Worm (Caenorhabditis elegans) whole organism, L2 larva: Measurements from ENCODE around the gene folt-3.

Source experiments
- C34F6.9 ChIP-seq: fragments of 150-350 bp; optimal IDR thresholded peaks from 2 replicates; lab custom pipeline; 2014; ENCODE audit warnings: missing biosample characterization, missing genetic modification characterization
- F13H6.1 ChIP-seq: sonication (generic microtip); optimal IDR thresholded peaks from 2 replicates; lab custom pipeline; 2016; ENCODE audit warnings: missing genetic modification characterization, missing compliant biosample characterization
- R02D3.7 ChIP-seq: fragments of 150-350 bp; optimal IDR thresholded peaks from 2 replicates; lab custom pipeline; 2014; ENCODE audit warnings: missing biosample characterization, missing genetic modification characterization
- Y55F3AM.14 ChIP-seq: fragments of 200-800 bp; sonication (Bioruptor generic); optimal IDR thresholded peaks from 2 replicates; lab custom pipeline; 2018; ENCODE audit warnings: mild to moderate bottlenecking, missing genetic modification characterization, missing compliant biosample characterization
- alr-1 ChIP-seq: fragments of 150-350 bp; optimal IDR thresholded peaks from 2 replicates; lab custom pipeline; 2014; ENCODE audit warnings: missing biosample characterization, missing genetic modification characterization
- ama-1 ChIP-seq: fragments of 150-350 bp; optimal IDR thresholded peaks from 2 replicates; lab custom pipeline; 2018; ENCODE audit warnings: inconsistent platforms
- ceh-16 ChIP-seq: fragments of 150-350 bp; optimal IDR thresholded peaks from 2 replicates; lab custom pipeline; 2014; ENCODE audit warnings: missing biosample characterization, missing genetic modification characterization
- ceh-82 ChIP-seq: fragments of 150-350 bp; optimal IDR thresholded peaks from 2 replicates; lab custom pipeline; 2014; ENCODE audit warnings: missing biosample characterization, missing genetic modification characterization
- dmd-4 ChIP-seq: sonication (generic microtip); optimal IDR thresholded peaks from 2 replicates; lab custom pipeline; 2017; ENCODE audit warnings: missing biosample characterization, missing genetic modification characterization
- egl-27 ChIP-seq: sonication (generic microtip); optimal IDR thresholded peaks from 3 replicates; lab custom pipeline; 2017; ENCODE audit warnings: missing biosample characterization, missing genetic modification reagents, missing genetic modification characterization
- elt-1 ChIP-seq: fragments of 150-350 bp; optimal IDR thresholded peaks from 2 replicates; lab custom pipeline; 2014; ENCODE audit warnings: missing biosample characterization, missing genetic modification characterization
- elt-3 ChIP-seq: sonication (generic microtip); optimal IDR thresholded peaks from 2 replicates; lab custom pipeline; 2017; ENCODE audit warnings: missing biosample characterization, missing genetic modification characterization
- fos-1 ChIP-seq: fragments of 150-350 bp; optimal IDR thresholded peaks from 2 replicates; lab custom pipeline; 2014; ENCODE audit warnings: missing biosample characterization, missing genetic modification characterization
- gmeb-1 ChIP-seq: fragments of 150-350 bp; optimal IDR thresholded peaks from 2 replicates; lab custom pipeline; 2014; ENCODE audit warnings: missing biosample characterization, missing genetic modification characterization
- lin-11 ChIP-seq: fragments of 150-350 bp; sonication (generic microtip); optimal IDR thresholded peaks from 2 replicates; lab custom pipeline; 2014; ENCODE audit warnings: missing biosample characterization, missing genetic modification characterization, inconsistent platforms, mixed read lengths
- lin-13 ChIP-seq: fragments of 150-350 bp; optimal IDR thresholded peaks from 2 replicates; lab custom pipeline; 2014; ENCODE audit warnings: missing biosample characterization, missing genetic modification reagents, missing genetic modification characterization
- lin-39 ChIP-seq: fragments of 150-350 bp; optimal IDR thresholded peaks from 2 replicates; lab custom pipeline; 2014; ENCODE audit warnings: missing biosample characterization, missing genetic modification reagents, missing genetic modification characterization
- lsy-2 ChIP-seq, 2 experiments: fragments of 150-350 bp in 1 of 2; sonication (generic microtip) in 1 of 2; optimal IDR thresholded peaks; 2 replicates each; lab custom pipeline; 2014 to 2017; ENCODE audit warnings: missing biosample characterization in 2 of 2, missing genetic modification characterization in 2 of 2
- mab-5 ChIP-seq: fragments of 150-350 bp; optimal IDR thresholded peaks from 2 replicates; lab custom pipeline; 2014; ENCODE audit warnings: missing biosample characterization, missing genetic modification characterization
- nhr-10 ChIP-seq: sonication (generic microtip); optimal IDR thresholded peaks from 2 replicates; lab custom pipeline; 2017; ENCODE audit warnings: missing biosample characterization, missing genetic modification characterization
- nhr-129 ChIP-seq: fragments of 150-350 bp; optimal IDR thresholded peaks from 2 replicates; lab custom pipeline; 2014; ENCODE audit warnings: missing biosample characterization, missing genetic modification characterization
- nhr-21 ChIP-seq: fragments of 150-350 bp; optimal IDR thresholded peaks from 2 replicates; lab custom pipeline; 2014; ENCODE audit warnings: missing biosample characterization, missing genetic modification characterization
- nhr-23 ChIP-seq: fragments of 150-350 bp; optimal IDR thresholded peaks from 2 replicates; lab custom pipeline; 2014; ENCODE audit warnings: missing biosample characterization, missing genetic modification reagents, missing genetic modification characterization
- nhr-237 ChIP-seq: fragments of 150-350 bp; optimal IDR thresholded peaks from 2 replicates; lab custom pipeline; 2014; ENCODE audit warnings: missing biosample characterization, missing genetic modification characterization
- nhr-25 ChIP-seq: fragments of 150-350 bp; sonication (generic microtip); optimal IDR thresholded peaks from 3 replicates; lab custom pipeline; 2014; ENCODE audit warnings: missing biosample characterization, missing genetic modification characterization
- nhr-77 ChIP-seq: fragments of 150-350 bp; optimal IDR thresholded peaks from 2 replicates; lab custom pipeline; 2014; ENCODE audit warnings: missing biosample characterization, missing genetic modification characterization
- peb-1 ChIP-seq: fragments of 150-350 bp; optimal IDR thresholded peaks from 2 replicates; lab custom pipeline; 2014; ENCODE audit warnings: missing biosample characterization, missing genetic modification characterization
- sem-4 ChIP-seq: fragments of 150-350 bp; optimal IDR thresholded peaks from 2 replicates; lab custom pipeline; 2014; ENCODE audit warnings: missing biosample characterization, missing genetic modification reagents, missing genetic modification characterization
- sma-3 ChIP-seq: sonication (generic microtip); optimal IDR thresholded peaks from 2 replicates; lab custom pipeline; 2016; ENCODE audit warnings: missing genetic modification reagents, missing genetic modification characterization, missing compliant biosample characterization
- sma-9 ChIP-seq, 2 experiments: fragments of 150-350 bp in 1 of 2; sonication (generic microtip) in 1 of 2; optimal IDR thresholded peaks; 2 replicates each; lab custom pipeline; 2014 to 2016; ENCODE audit warnings: missing genetic modification characterization in 2 of 2, mild to moderate bottlenecking in 1 of 2, missing biosample characterization in 1 of 2, missing compliant biosample characterization in 1 of 2, missing genetic modification reagents in 1 of 2, moderate library complexity in 1 of 2
- unc-39 ChIP-seq: fragments of 150-350 bp; optimal IDR thresholded peaks from 2 replicates; lab custom pipeline; 2014; ENCODE audit warnings: missing biosample characterization, missing genetic modification characterization
- unc-55 ChIP-seq: fragments of 150-350 bp; sonication (generic microtip); optimal IDR thresholded peaks from 3 replicates; lab custom pipeline; 2014; ENCODE audit warnings: missing biosample characterization, missing genetic modification reagents, missing genetic modification characterization
- ztf-1 ChIP-seq: fragments of 200-800 bp; sonication (Bioruptor generic); conservative IDR thresholded peaks from 2 replicates; pipeline ENCODE4 v1.3.6; 2022; ENCODE audit warnings: missing genetic modification characterization, missing compliant biosample characterization
- ztf-11 ChIP-seq: sonication (generic microtip); optimal IDR thresholded peaks from 2 replicates; lab custom pipeline; 2017; ENCODE audit warnings: missing biosample characterization, missing genetic modification characterization

Gene folt-3

ce11 chrV:7629504-7629903, 20.0 kb upstream of the folt-3 start, which contains the start of gene srd-30:
TSS of gene srd-30 (plus strand) at chrV:7629804.
- no peak for TF ChIP-seq elt-1 (tag; lab: Kevin White, UChicago)
- TF ChIP-seq sma-9 (GFP tag; optimal IDR thresholded peaks at IDR 0.05; lab: Kevin White, UChicago), result no peak
- no peak for TF ChIP-seq sma-9 (tag; optimal IDR thresholded peaks at IDR 0.05; lab: Kevin White, UChicago)
- no peak for TF ChIP-seq nhr-237 (tag; lab: Kevin White, UChicago)
- TF ChIP-seq sma-3, result no peak
- TF ChIP-seq R02D3.7 (tag; lab: Kevin White, UChicago), result no peak
- no peak for TF ChIP-seq ztf-11 (tag; lab: Kevin White, UChicago)
- TF ChIP-seq fos-1 (tag; lab: Kevin White, UChicago), result no peak
- TF ChIP-seq lsy-2 (tag; optimal IDR thresholded peaks at IDR 0.05; lab: Kevin White, UChicago), result no peak
- no peak for TF ChIP-seq nhr-21 (tag; lab: Kevin White, UChicago)
- TF ChIP-seq ama-1 (lab: Kevin White, UChicago), result no peak
- no peak for TF ChIP-seq ceh-16 (tag; lab: Kevin White, UChicago)
- no peak for TF ChIP-seq nhr-23 (tag; lab: Kevin White, UChicago)
- no peak for TF ChIP-seq C34F6.9 (tag; lab: Kevin White, UChicago)
- no peak for TF ChIP-seq alr-1 (tag; lab: Kevin White, UChicago)
- no peak for TF ChIP-seq ceh-82 (tag; lab: Kevin White, UChicago)
- no peak for TF ChIP-seq ztf-1 (GFP tag; lab: Robert Waterston, UW)
- TF ChIP-seq lin-11 (tag; lab: Kevin White, UChicago), result no peak
- TF ChIP-seq nhr-129 (tag; lab: Kevin White, UChicago), result no peak
- TF ChIP-seq elt-3, result no peak
- no peak for TF ChIP-seq nhr-77 (tag; lab: Kevin White, UChicago)

- TF ChIP-seq sem-4 (no peak), unc-39 (no peak), nhr-21 (tag; lab: Kevin White, UChicago) (peak; percentile 24)
Observed at ce11 chrV:7626550-7626949, 17.0 kb upstream of the folt-3 start, which contains the start of gene F07C4.6. TSS of gene F07C4.6 (plus strand) at chrV:7626850.

- TF ChIP-seq unc-55 (GFP tag; lab: Kevin White, UChicago) (no peak), nhr-25 (tag; lab: Kevin White, UChicago) (no peak), mab-5 (tag; lab: Kevin White, UChicago) (no peak), Y55F3AM.14 (GFP tag; lab: Kevin White, UChicago) (no peak), elt-1 (tag; lab: Kevin White, UChicago) (no peak), egl-27 (tag; lab: Kevin White, UChicago) (no peak), F13H6.1 (tag; lab: Kevin White, UChicago) (no peak), ztf-11 (tag; lab: Kevin White, UChicago) (no peak), nhr-129 (tag; lab: Kevin White, UChicago) (no peak), dmd-4 (tag; lab: Kevin White, UChicago) (no peak), ceh-16 (tag; lab: Kevin White, UChicago) (no peak)
- TF ChIP-seq, all 48 proteins: peak for 0
Observed at ce11 chrV:7624652-7625051, 15.1 kb upstream of the folt-3 start, which contains the start of gene grsp-4. TSS of gene grsp-4 (plus strand) at chrV:7624952.

ce11 chrV:7624152-7624551, 14.6 kb upstream of the folt-3 start, which contains the start of gene C50E3.13:
TSS of gene C50E3.13 (minus strand) at chrV:7624252.
- no peak for TF ChIP-seq ztf-1 (GFP tag; lab: Robert Waterston, UW)
- no peak for TF ChIP-seq lin-13 (GFP tag; lab: Kevin White, UChicago)
- no peak for TF ChIP-seq nhr-10 (tag; lab: Kevin White, UChicago)
- TF ChIP-seq nhr-77 (tag; lab: Kevin White, UChicago), result no peak
- no peak for TF ChIP-seq C34F6.9 (tag; lab: Kevin White, UChicago)
- no peak for TF ChIP-seq sma-9 (GFP tag; optimal IDR thresholded peaks at IDR 0.05; lab: Kevin White, UChicago)
- no peak for TF ChIP-seq sma-9 (tag; optimal IDR thresholded peaks at IDR 0.05; lab: Kevin White, UChicago)
- no peak for TF ChIP-seq lin-39 (tag; lab: Kevin White, UChicago)
- no peak for TF ChIP-seq lsy-2 (tag; optimal IDR thresholded peaks at IDR 0.05; lab: Kevin White, UChicago)
- TF ChIP-seq gmeb-1 (tag; lab: Kevin White, UChicago), result no peak
- TF ChIP-seq egl-27 (tag; lab: Kevin White, UChicago), result no peak
- no peak for TF ChIP-seq peb-1 (tag; lab: Kevin White, UChicago)
